Worm (Caenorhabditis elegans) whole organism, midembryonic: ENCODE data around the gene F28H6.7.

Source experiments
- T22C8.4 ChIP-seq: fragments of 200-800 bp; sonication (Bioruptor generic); IDR thresholded peaks from 2 replicates; pipeline ENCODE4 v1.3.6; 2022; ENCODE audit warnings: missing genetic modification characterization, missing compliant biosample characterization
- cog-1 ChIP-seq: sonication (generic microtip); optimal IDR thresholded peaks from 2 replicates; lab custom pipeline; 2016; ENCODE audit warnings: missing genetic modification characterization, missing compliant biosample characterization
- flt-1 ChIP-seq: fragments of 200-800 bp; sonication (Bioruptor generic); IDR thresholded peaks from 2 replicates; pipeline ENCODE4 v1.3.6; 2022; ENCODE audit warnings: missing genetic modification characterization, missing compliant biosample characterization
- klf-2 ChIP-seq: fragments of 200-800 bp; sonication (Bioruptor generic); conservative IDR thresholded peaks from 2 replicates; pipeline ENCODE4 v1.3.6; 2022; ENCODE audit warnings: missing genetic modification reagents, missing genetic modification characterization, missing compliant biosample characterization
- med-1 ChIP-seq: sonication (generic microtip); optimal IDR thresholded peaks from 2 replicates; lab custom pipeline; 2017; ENCODE audit warnings: missing genetic modification characterization, mild to moderate bottlenecking, missing compliant biosample characterization, antibody characterized with exemption, missing genetic modification reagents; ENCODE audit not compliant: insufficient read depth
- ref-1 ChIP-seq: fragments of 200-800 bp; sonication (Bioruptor generic); conservative IDR thresholded peaks from 2 replicates; pipeline ENCODE4 v1.3.6; 2022; ENCODE audit warnings: missing genetic modification reagents, missing genetic modification characterization, missing compliant biosample characterization
- tab-1 ChIP-seq: fragments of 200-800 bp; sonication (Bioruptor generic); IDR thresholded peaks from 2 replicates; pipeline ENCODE4 v1.3.6; 2022; ENCODE audit warnings: missing genetic modification characterization, missing compliant biosample characterization
- ztf-23 ChIP-seq: fragments of 200-800 bp; sonication (Bioruptor generic); IDR thresholded peaks from 2 replicates; pipeline ENCODE4 v1.3.6; 2022; ENCODE audit warnings: missing genetic modification reagents, missing genetic modification characterization, missing compliant biosample characterization
- ztf-29 ChIP-seq: fragments of 200-800 bp; sonication (Bioruptor generic); IDR thresholded peaks from 2 replicates; pipeline ENCODE4 v1.3.6; 2022; ENCODE audit warnings: missing genetic modification reagents, missing genetic modification characterization, missing compliant biosample characterization

Gene F28H6.7

DNA sequence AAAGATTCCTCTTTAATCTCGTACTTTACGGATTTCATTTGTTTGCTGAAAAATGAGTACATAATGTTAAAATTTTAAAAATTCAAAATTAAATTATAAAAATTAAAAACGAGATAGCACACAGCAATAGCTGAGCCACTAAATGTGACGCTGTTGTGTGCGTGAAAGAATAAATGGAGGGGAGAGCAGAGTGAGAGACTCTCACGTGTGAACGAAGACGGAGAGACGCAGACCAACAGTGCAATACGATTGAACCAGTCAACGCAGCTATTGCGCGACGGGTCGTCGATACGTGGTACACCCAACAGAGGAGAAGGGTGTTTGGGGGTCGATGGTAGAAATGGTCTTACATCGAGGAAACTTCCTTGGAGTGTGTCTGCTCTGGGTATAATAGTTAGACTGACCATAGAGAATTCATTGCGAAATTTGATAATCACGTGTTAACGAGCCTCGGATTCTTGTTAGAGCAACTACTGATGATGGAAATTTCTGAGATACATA lies 17.2 kb upstream of the F28H6.7 start, which contains the start of gene F16B12.4:
Gene F16B12.4 (minus strand): TSS at position 51 of the 501 bp plus-strand sequence.
- TF ChIP-seq ref-1 (GFP tag; lab: Robert Waterston, UW) (no peak), ztf-29 (no peak), flt-1 (no peak), med-1 (GFP tag; lab: Kevin White, UChicago) (no peak), ztf-23 (GFP tag; lab: Robert Waterston, UW) (no peak), T22C8.4 (no peak), klf-2 (no peak), cog-1 (tag; lab: Kevin White, UChicago) (no peak), tab-1 (GFP tag; lab: Robert Waterston, UW) (no peak)

DNA sequence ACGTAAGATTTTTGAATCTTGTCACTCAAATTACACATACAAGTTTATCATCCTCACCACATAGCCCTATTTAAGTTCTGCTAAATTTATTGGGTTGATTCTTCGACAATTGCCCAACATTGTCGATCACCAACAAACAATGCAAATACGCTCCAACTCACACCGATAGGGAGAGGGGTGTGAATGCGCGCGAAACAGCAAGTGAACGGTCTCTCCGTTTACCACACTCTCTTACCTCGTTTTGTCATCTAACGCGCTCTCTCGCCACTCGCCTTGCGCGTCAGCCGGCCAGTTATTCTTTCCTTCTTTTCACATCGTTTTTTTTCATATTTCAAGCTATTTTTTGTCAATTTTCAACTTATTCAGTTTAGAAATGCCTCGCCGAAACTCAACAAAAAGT lies 13.9 kb upstream of the F28H6.7 start, which contains the start of gene F16B12.6:
Gene F16B12.6 (plus strand): TSS at position 331 of the 400 bp plus-strand sequence.
- TF ChIP-seq ztf-29 (no peak), flt-1 (peak; percentile 35; the same call in 1 of the 2 replicates), cog-1 (tag; lab: Kevin White, UChicago) (peak; percentile 71)

DNA sequence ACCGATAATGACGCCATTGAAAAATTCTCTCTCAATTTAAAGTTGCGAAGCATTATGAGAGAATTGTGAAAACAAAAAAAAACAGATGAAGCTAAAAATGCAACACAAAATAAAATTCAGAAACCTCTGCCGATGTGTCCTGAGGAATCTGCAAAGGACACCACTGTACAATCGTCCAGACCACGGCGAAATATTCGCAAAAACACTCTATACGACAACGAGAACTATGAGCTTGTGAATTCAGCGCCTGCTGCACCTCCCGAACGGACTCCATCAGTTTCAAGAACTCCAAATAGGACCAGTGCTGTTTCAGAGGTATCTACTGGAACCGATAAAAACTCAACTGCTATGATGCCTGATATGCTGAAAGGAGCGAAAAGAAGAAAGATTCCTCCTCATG lies 13.4 kb upstream of the F28H6.7 start:
- TF ChIP-seq cog-1 (tag; lab: Kevin White, UChicago) (no peak), T22C8.4 (no peak), ztf-29 (no peak), ztf-23 (GFP tag; lab: Robert Waterston, UW) (no peak)

DNA sequence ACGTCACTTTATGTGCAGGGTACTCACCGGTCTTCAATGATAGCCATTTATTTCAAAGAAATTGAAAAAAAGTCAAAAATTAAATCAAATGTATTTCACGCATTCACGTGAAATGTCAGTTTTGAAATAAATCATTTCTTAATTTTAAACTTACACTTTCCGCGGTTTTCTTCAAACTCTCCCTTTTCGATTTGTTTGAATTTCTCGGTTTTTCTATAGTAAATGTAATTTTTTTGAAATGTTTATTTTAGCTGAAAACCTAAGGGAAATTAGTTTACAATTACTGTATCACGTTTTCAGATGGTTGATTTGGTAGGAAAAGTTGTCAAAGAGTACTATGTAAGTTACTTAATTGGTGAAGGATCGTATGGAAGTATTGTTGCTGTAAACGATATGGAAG lies 7.7 kb upstream of the F28H6.7 start, which contains the start of gene F16B12.7:
Gene F16B12.7 (plus strand): TSS at position 301 of the 400 bp plus-strand sequence.
- TF ChIP-seq cog-1 (tag; lab: Kevin White, UChicago) (no peak), T22C8.4 (no peak), ref-1 (GFP tag; lab: Robert Waterston, UW) (no peak), ztf-29 (no peak), med-1 (GFP tag; lab: Kevin White, UChicago) (no peak), ztf-23 (GFP tag; lab: Robert Waterston, UW) (no peak), tab-1 (GFP tag; lab: Robert Waterston, UW) (no peak), flt-1 (no peak), klf-2 (no peak)

DNA sequence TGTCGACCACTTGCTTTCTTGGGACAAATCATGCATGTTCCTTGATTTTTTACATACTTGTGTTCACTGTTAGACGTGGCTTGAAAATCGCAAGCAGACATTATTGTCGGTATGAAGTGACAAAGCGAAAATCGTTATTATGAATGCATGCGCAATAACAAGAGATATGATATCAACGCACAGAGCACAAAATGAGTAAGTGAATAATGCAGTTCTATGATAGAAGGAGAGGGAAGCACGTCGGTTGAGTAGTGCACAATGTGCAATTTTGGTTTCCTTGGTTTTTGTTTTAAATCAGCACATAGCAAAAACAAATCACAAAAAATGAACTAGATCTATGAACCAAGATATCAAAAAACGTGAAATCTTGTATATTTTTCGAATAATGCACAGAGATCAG lies 2.6 kb upstream of the F28H6.7 start, which contains the start of gene nhr-281:
Gene nhr-281 (minus strand): TSS at position 101 of the 400 bp plus-strand sequence.
- TF ChIP-seq ref-1 (GFP tag; lab: Robert Waterston, UW) (no peak), T22C8.4 (no peak), ztf-23 (GFP tag; lab: Robert Waterston, UW) (no peak), ztf-29 (no peak), flt-1 (no peak), med-1 (GFP tag; lab: Kevin White, UChicago) (no peak), tab-1 (GFP tag; lab: Robert Waterston, UW) (no peak), klf-2 (no peak), cog-1 (tag; lab: Kevin White, UChicago) (no peak)

DNA sequence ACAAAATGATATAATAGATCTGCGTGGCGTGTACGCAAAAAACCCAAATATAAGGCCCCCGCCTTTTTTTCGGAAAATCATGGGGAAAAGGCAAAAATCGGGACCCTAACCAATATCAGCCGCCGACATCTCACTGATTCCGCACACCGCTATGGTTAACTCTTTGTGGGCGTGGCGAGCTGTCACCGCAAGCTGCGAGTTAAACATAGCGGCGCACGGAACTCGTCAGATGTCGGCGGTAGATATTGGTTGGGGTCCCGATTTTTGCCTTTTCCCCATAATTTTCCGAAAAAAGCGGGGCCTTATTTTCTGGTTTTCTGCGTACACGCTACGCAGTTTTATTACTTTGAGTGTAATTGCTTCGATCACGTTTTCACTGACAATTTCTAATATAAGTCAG lies 2.9 kb downstream of the F28H6.7 start:
- TF ChIP-seq ztf-23 (GFP tag; lab: Robert Waterston, UW) = no peak
- no peak for TF ChIP-seq klf-2
- no peak for TF ChIP-seq T22C8.4
- no peak for TF ChIP-seq tab-1 (GFP tag; lab: Robert Waterston, UW)
- TF ChIP-seq flt-1 = no peak
- no peak for TF ChIP-seq ztf-29
- no peak for TF ChIP-seq cog-1 (tag; lab: Kevin White, UChicago)
- no peak for TF ChIP-seq ref-1 (GFP tag; lab: Robert Waterston, UW)
- TF ChIP-seq med-1 (GFP tag; lab: Kevin White, UChicago) = no peak

DNA sequence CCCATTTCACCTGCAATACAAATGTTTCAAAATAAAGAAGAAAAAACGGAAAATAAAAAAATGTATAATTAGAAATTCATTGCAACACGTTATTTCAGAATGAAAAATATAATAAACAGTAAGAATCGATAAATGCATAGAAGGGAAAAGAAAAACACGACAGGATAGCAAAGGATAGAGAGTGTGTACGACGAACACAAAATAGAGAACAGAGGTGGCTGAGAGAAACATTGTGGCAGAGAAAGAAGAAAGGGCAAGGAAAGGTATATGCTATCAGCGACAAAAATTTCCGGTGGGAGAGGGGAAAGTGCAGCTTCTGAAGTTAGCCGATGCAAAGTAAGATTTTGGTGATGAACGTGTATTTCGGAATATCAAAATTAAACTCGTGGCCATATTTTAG lies 10.0 kb downstream of the F28H6.7 start, which contains the start of gene F28H6.6:
Gene F28H6.6 (minus strand): TSS at position 10 of the 400 bp plus-strand sequence.
- TF ChIP-seq tab-1 (GFP tag; lab: Robert Waterston, UW) (no peak), med-1 (GFP tag; lab: Kevin White, UChicago) (no peak), flt-1 (no peak), ztf-23 (GFP tag; lab: Robert Waterston, UW) (no peak), T22C8.4 (no peak), klf-2 (no peak), cog-1 (tag; lab: Kevin White, UChicago) (no peak), ref-1 (GFP tag; lab: Robert Waterston, UW) (no peak), ztf-29 (no peak)

DNA sequence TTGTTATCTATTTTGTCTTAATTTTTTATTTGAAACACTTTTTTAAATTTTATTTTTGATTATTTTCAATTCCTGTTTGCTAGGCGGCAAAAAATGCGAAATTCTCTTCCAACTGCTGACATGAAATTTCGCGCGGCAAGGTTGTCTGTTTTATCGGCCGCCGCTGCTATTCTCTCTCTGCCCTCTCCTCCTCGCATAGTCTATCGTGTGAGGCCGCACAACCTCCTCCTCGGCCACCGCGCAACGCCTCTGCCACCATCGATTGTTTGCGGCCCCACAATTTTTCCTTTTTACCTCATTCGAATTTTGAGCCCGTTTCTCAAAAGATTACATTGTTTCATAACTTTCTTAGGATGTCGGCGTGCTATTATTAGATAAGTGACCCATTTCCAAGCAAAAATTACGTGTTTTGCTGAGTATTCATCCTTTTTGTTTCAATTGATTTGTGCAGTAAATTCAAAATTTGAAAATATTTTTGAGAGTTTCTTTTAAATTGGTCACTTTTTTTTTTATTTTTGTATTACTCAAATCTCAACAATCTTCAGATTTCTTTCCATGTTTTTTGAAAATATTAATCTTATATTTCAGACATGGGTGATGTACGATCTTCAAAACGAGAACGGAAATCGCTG lies 11.5 kb downstream of the F28H6.7 start, which contains the start of gene F28H6.4:
Gene F28H6.4 (plus strand): TSS at position 582 of the 632 bp plus-strand sequence.
- no peak for TF ChIP-seq med-1 (GFP tag; lab: Kevin White, UChicago)
- TF ChIP-seq ztf-29 = no peak
- TF ChIP-seq tab-1 (GFP tag; lab: Robert Waterston, UW) = no peak
- TF ChIP-seq ztf-23 (GFP tag; lab: Robert Waterston, UW) = no peak
- peak; percentile 43; the same call in 1 of the 2 replicates for TF ChIP-seq T22C8.4
- no peak for TF ChIP-seq cog-1 (tag; lab: Kevin White, UChicago)
- no peak for TF ChIP-seq ref-1 (GFP tag; lab: Robert Waterston, UW)
- no peak for TF ChIP-seq klf-2

DNA sequence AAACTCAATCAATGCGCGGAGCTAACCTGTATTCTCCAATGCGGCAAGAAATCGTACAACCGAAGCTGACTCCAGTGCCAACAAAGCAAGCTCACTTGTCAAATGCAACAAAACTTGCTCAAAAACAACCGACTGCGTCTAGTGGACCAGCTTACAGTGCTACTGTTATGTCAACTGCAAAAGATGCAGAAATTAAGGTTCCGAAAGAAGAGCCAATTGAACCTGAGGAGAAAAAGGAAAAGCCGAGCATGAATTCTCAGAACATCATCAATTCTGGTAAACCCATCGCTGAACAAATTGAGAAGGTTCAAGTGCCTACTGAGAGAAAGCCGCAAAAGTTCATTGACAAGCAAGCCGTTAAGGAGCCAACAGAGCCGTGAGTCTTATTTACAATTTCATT lies 15.6 kb downstream of the F28H6.7 start:
- TF ChIP-seq med-1 (GFP tag; lab: Kevin White, UChicago) = no peak
- no peak for TF ChIP-seq ztf-29
- no peak for TF ChIP-seq ref-1 (GFP tag; lab: Robert Waterston, UW)

DNA sequence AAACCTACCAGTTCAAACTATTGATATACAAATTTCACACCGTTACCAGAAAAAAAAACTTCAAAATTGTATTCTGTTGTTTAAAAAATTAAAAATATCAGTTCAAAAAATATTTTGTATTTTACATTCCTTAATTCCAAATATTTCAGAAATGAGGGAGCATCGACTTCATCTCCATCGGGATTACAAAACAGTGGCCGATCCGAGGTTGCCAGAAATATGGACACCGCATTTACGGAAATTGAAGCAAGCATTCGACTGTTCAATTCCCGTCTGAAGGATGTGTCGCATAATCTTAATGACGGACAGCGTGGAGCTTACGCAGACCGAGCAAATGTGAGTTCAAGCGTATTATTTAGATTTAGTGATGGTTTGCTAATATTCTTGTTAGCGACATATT lies 16.8 kb downstream of the F28H6.7 start:
- TF ChIP-seq flt-1 (no peak), ref-1 (GFP tag; lab: Robert Waterston, UW) (no peak), med-1 (GFP tag; lab: Kevin White, UChicago) (no peak), cog-1 (tag; lab: Kevin White, UChicago) (no peak), ztf-23 (GFP tag; lab: Robert Waterston, UW) (no peak), T22C8.4 (no peak), tab-1 (GFP tag; lab: Robert Waterston, UW) (no peak), ztf-29 (no peak), klf-2 (no peak)
